Worm (Caenorhabditis elegans): ENCODE measurements around the gene irld-48.

DNA sequence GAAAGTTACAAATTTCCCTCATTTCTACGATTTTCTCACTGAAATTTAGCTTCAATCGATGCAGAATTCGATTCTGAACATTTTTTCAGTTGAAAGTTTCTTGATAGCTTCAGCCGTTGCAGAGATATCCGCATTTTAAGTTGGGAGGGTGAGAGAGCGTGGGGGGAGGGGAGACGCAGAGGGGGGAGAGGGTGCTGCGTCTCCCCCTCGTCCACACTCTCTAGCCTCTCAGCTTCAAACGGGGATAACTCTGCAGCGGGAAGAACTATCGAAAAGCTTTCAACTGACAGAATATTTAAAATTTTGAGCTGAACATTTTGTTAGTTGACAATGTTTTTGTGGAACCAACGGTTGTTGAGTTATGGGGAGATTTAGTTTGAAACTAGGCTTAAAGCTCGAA lies 34.0 kb upstream of the irld-48 start:
- no peak for TF ChIP-seq daf-12 (tag; optimal IDR thresholded peaks at IDR 0.05)
- TF ChIP-seq egl-27 (tag; optimal IDR thresholded peaks at IDR 0.05) = no peak
- no peak for TF ChIP-seq nhr-11 (tag; optimal IDR thresholded peaks at IDR 0.05)
